Fruit fly (Drosophila melanogaster) whole organism, embryonic: Measurements from ENCODE around the gene CG5938.

Source experiments
- Abd-B ChIP-seq: fragments of 200-800 bp; sonication (Bioruptor generic); optimal IDR thresholded peaks from 2 replicates; lab custom pipeline; 2018; ENCODE audit warnings: missing biosample characterization, mild to moderate bottlenecking, missing genetic modification characterization, moderate library complexity
- Ada2b ChIP-seq: fragments of 200-800 bp; sonication (Bioruptor generic); IDR thresholded peaks from 2 replicates; pipeline ENCODE4 v1.3.6; 2022; ENCODE audit warnings: missing biosample characterization, missing genetic modification characterization
- Asciz ChIP-seq: fragments of 200-800 bp; sonication (Bioruptor generic); optimal IDR thresholded peaks from 2 replicates; lab custom pipeline; 2017; ENCODE audit warnings: missing biosample characterization, mild to moderate bottlenecking, missing genetic modification characterization, missing genetic modification reagents
- Atf6 ChIP-seq: fragments of 200-800 bp; sonication (Bioruptor generic); IDR thresholded peaks from 2 replicates; pipeline ENCODE4 v1.3.6; 2022; ENCODE audit warnings: missing biosample characterization, missing genetic modification characterization
- Awh ChIP-seq: fragments of 200-800 bp; sonication (Bioruptor generic); IDR thresholded peaks from 2 replicates; pipeline ENCODE4, ENCODE4 v1.3.6; 2022; ENCODE audit warnings: missing biosample characterization, missing genetic modification characterization
- CG10147 ChIP-seq: fragments of 200-800 bp; sonication (Bioruptor generic); optimal IDR thresholded peaks from 2 replicates; lab custom pipeline; 2019; ENCODE audit warnings: missing biosample characterization, mild to moderate bottlenecking, missing genetic modification characterization, moderate library complexity
- CG10654 ChIP-seq: fragments of 200-800 bp; sonication (Bioruptor generic); optimal IDR thresholded peaks from 2 replicates; lab custom pipeline; 2016; ENCODE audit warnings: missing biosample characterization, missing genetic modification characterization
- CG14965 ChIP-seq: fragments of 200-800 bp; sonication (Bioruptor generic); optimal IDR thresholded peaks from 2 replicates; lab custom pipeline; 2016; ENCODE audit warnings: missing biosample characterization, missing genetic modification characterization, borderline replicate concordance
- CG15514 ChIP-seq: fragments of 200-800 bp; sonication (Bioruptor generic); optimal IDR thresholded peaks from 3 replicates; lab custom pipeline; 2017; ENCODE audit warnings: missing biosample characterization, missing genetic modification characterization, mild to moderate bottlenecking, moderate library complexity, missing genetic modification reagents
- CG16863 ChIP-seq: fragments of 200-800 bp; sonication (Bioruptor generic); optimal IDR thresholded peaks from 3 replicates; lab custom pipeline; 2016; ENCODE audit warnings: missing biosample characterization, missing genetic modification characterization
- CG17568 ChIP-seq: fragments of 200-800 bp; sonication (Bioruptor generic); optimal IDR thresholded peaks from 2 replicates; lab custom pipeline; 2018; ENCODE audit warnings: missing biosample characterization, mild to moderate bottlenecking, missing genetic modification characterization, moderate library complexity
- CG31388 ChIP-seq: fragments of 200-800 bp; sonication (Bioruptor generic); optimal IDR thresholded peaks from 2 replicates; lab custom pipeline; 2016; ENCODE audit warnings: missing biosample characterization, missing genetic modification characterization
- CG3726 ChIP-seq: fragments of 200-800 bp; sonication (Bioruptor generic); IDR thresholded peaks from 3 replicates; pipeline ENCODE4, ENCODE4 v1.3.6; 2022; ENCODE audit warnings: missing biosample characterization, missing genetic modification characterization
- CG4282 ChIP-seq: fragments of 200-800 bp; sonication (Bioruptor generic); optimal IDR thresholded peaks from 2 replicates; lab custom pipeline; 2016; ENCODE audit warnings: missing biosample characterization, missing genetic modification characterization
- CG4424 ChIP-seq: fragments of 200-800 bp; sonication (Bioruptor generic); optimal IDR thresholded peaks from 3 replicates; lab custom pipeline; 2016; ENCODE audit warnings: missing biosample characterization, missing genetic modification characterization
- CG4617 ChIP-seq: fragments of 200-800 bp; sonication (Bioruptor generic); optimal IDR thresholded peaks from 3 replicates; lab custom pipeline; 2016; ENCODE audit warnings: missing biosample characterization, missing genetic modification characterization, borderline replicate concordance
- CG6272 ChIP-seq: fragments of 200-800 bp; sonication (Bioruptor generic); IDR thresholded peaks from 2 replicates; pipeline ENCODE4 v1.3.6; 2022; ENCODE audit warnings: missing biosample characterization, missing genetic modification characterization
- CG7372 ChIP-seq: fragments of 200-800 bp; sonication (Bioruptor generic); IDR thresholded peaks from 2 replicates; pipeline ENCODE4 v1.3.6; 2022; ENCODE audit warnings: missing biosample characterization, missing genetic modification characterization
- CG9932 ChIP-seq: fragments of 200-800 bp; sonication (Bioruptor generic); IDR thresholded peaks from 2 replicates; pipeline ENCODE4 v1.3.6; 2022; ENCODE audit warnings: missing biosample characterization, missing genetic modification characterization
- D19A ChIP-seq: fragments of 200-800 bp; optimal IDR thresholded peaks from 3 replicates; lab custom pipeline; 2019; ENCODE audit warnings: missing biosample characterization, mild to moderate bottlenecking, missing genetic modification characterization, moderate library complexity
- Dip3 ChIP-seq: fragments of 200-800 bp; sonication (Bioruptor generic); optimal IDR thresholded peaks from 3 replicates; lab custom pipeline; 2016; ENCODE audit warnings: missing biosample characterization, missing genetic modification characterization
- E2f2 ChIP-seq: fragments of 200-800 bp; sonication (Bioruptor generic); IDR thresholded peaks from 2 replicates; pipeline ENCODE4 v1.3.6; 2022; ENCODE audit warnings: missing biosample characterization, missing genetic modification characterization
- Gsc ChIP-seq: fragments of 200-800 bp; sonication (Bioruptor generic); IDR thresholded peaks from 2 replicates; pipeline ENCODE4 v1.3.6; 2022; ENCODE audit warnings: missing biosample characterization, missing genetic modification characterization
- HLH4C ChIP-seq: fragments of 200-800 bp; sonication (Bioruptor generic); IDR thresholded peaks from 3 replicates; pipeline ENCODE4 v1.3.6; 2022; ENCODE audit warnings: missing biosample characterization, missing genetic modification characterization; ENCODE audit not compliant: partially characterized antibody
- HLHmδ ChIP-seq: fragments of 200-800 bp; sonication (Bioruptor generic); optimal IDR thresholded peaks from 2 replicates; lab custom pipeline; 2018; ENCODE audit warnings: missing biosample characterization, mild to moderate bottlenecking, missing genetic modification characterization, moderate library complexity
- HmgD ChIP-seq: fragments of 200-800 bp; sonication (Bioruptor generic); optimal IDR thresholded peaks from 3 replicates; lab custom pipeline; 2016; ENCODE audit warnings: missing biosample characterization, missing genetic modification characterization
- Hr3 ChIP-seq: fragments of 200-800 bp; sonication (Bioruptor generic); optimal IDR thresholded peaks from 3 replicates; lab custom pipeline; 2016; ENCODE audit warnings: missing biosample characterization, missing genetic modification characterization
- PHDP ChIP-seq: fragments of 200-800 bp; sonication (Bioruptor generic); optimal IDR thresholded peaks from 3 replicates; lab custom pipeline; 2018; ENCODE audit warnings: missing biosample characterization, mild to moderate bottlenecking, missing genetic modification characterization, moderate library complexity
- Six4 ChIP-seq: fragments of 200-800 bp; sonication (Bioruptor generic); optimal IDR thresholded peaks from 2 replicates; lab custom pipeline; 2016; ENCODE audit warnings: missing biosample characterization, missing genetic modification characterization
- cad ChIP-seq: fragments of >200 bp; optimal IDR thresholded peaks from 2 replicates; lab custom pipeline; 2017; ENCODE audit warnings: missing biosample characterization, missing genetic modification characterization
- cg ChIP-seq: fragments of 200-800 bp; sonication (Bioruptor generic); optimal IDR thresholded peaks from 3 replicates; lab custom pipeline; 2019; ENCODE audit warnings: missing biosample characterization, mild to moderate bottlenecking, missing genetic modification characterization, moderate library complexity
- chn ChIP-seq: fragments of 200-800 bp; sonication (Bioruptor generic); optimal IDR thresholded peaks from 2 replicates; lab custom pipeline; 2016; ENCODE audit warnings: missing biosample characterization, missing genetic modification characterization
- crc ChIP-seq: fragments of 200-800 bp; sonication (Bioruptor generic); optimal IDR thresholded peaks from 2 replicates; lab custom pipeline; 2016; ENCODE audit warnings: missing biosample characterization, missing genetic modification characterization
- croc ChIP-seq: fragments of 200-800 bp; sonication (Bioruptor generic); conservative IDR thresholded peaks from 3 replicates; pipeline ENCODE4 v1.3.6; 2022; ENCODE audit warnings: missing biosample characterization, missing genetic modification characterization
- crol ChIP-seq: fragments of 200-800 bp; sonication (Bioruptor generic); IDR thresholded peaks from 2 replicates; pipeline ENCODE4 v1.3.6; 2022; ENCODE audit warnings: missing biosample characterization, missing genetic modification characterization
- dan ChIP-seq: fragments of 200-800 bp; sonication (Bioruptor generic); IDR thresholded peaks from 2 replicates; pipeline ENCODE4 v1.3.6; 2022; ENCODE audit warnings: missing biosample characterization, missing genetic modification characterization
- dmrt11E ChIP-seq: fragments of 200-800 bp; sonication (Bioruptor generic); optimal IDR thresholded peaks from 3 replicates; lab custom pipeline; 2018; ENCODE audit warnings: missing biosample characterization, mild to moderate bottlenecking, missing genetic modification characterization, moderate library complexity
- emc ChIP-seq: fragments of 200-800 bp; sonication (Bioruptor generic); optimal IDR thresholded peaks from 2 replicates; lab custom pipeline; 2016; ENCODE audit warnings: missing biosample characterization, missing genetic modification characterization
- gce ChIP-seq: fragments of 200-800 bp; sonication (Bioruptor generic); IDR thresholded peaks from 3 replicates; pipeline ENCODE4 v1.3.6; 2022; ENCODE audit warnings: missing biosample characterization, missing genetic modification characterization
- grn ChIP-seq: fragments of 200-800 bp; sonication (Bioruptor generic); optimal IDR thresholded peaks from 3 replicates; lab custom pipeline; 2017; ENCODE audit warnings: missing biosample characterization, missing genetic modification characterization
- kah ChIP-seq: fragments of 200-800 bp; sonication (Bioruptor generic); optimal IDR thresholded peaks from 2 replicates; lab custom pipeline; 2018; ENCODE audit warnings: missing biosample characterization, mild to moderate bottlenecking, missing genetic modification characterization
- lbe ChIP-seq: fragments of 200-800 bp; sonication (Bioruptor generic); optimal IDR thresholded peaks from 2 replicates; lab custom pipeline; 2016; ENCODE audit warnings: missing biosample characterization, mild to moderate bottlenecking, missing genetic modification characterization
- onecut ChIP-seq: fragments of 200-800 bp; sonication (Bioruptor generic); IDR thresholded peaks from 2 replicates; pipeline ENCODE4 v1.3.6; 2022; ENCODE audit warnings: missing biosample characterization, missing genetic modification characterization
- org-1 ChIP-seq: fragments of 200-800 bp; sonication (Bioruptor generic); optimal IDR thresholded peaks from 2 replicates; lab custom pipeline; 2017; ENCODE audit warnings: missing biosample characterization, missing genetic modification characterization
- rib ChIP-seq: fragments of 200-800 bp; sonication (Bioruptor generic); IDR thresholded peaks from 2 replicates; pipeline ENCODE4 v1.3.6; 2022; ENCODE audit warnings: missing biosample characterization, missing genetic modification characterization
- row ChIP-seq: fragments of 200-800 bp; sonication (Bioruptor generic); IDR thresholded peaks from 3 replicates; pipeline ENCODE4 v1.3.6; 2022; ENCODE audit warnings: missing biosample characterization, missing genetic modification characterization
- sqz ChIP-seq: fragments of 200-800 bp; sonication (Bioruptor generic); optimal IDR thresholded peaks from 3 replicates; lab custom pipeline; 2018; ENCODE audit warnings: missing biosample characterization, mild to moderate bottlenecking, missing genetic modification characterization
- trem ChIP-seq: fragments of 200-800 bp; optimal IDR thresholded peaks from 3 replicates; lab custom pipeline; 2019; ENCODE audit warnings: missing biosample characterization, mild to moderate bottlenecking, missing genetic modification characterization, moderate library complexity
- zf30C ChIP-seq: fragments of 200-800 bp; sonication (Bioruptor generic); optimal IDR thresholded peaks from 3 replicates; lab custom pipeline; 2018; ENCODE audit warnings: missing biosample characterization, mild to moderate bottlenecking, missing genetic modification characterization
- zfh2 ChIP-seq: fragments of 200-800 bp; sonication (Bioruptor generic); optimal IDR thresholded peaks from 2 replicates; lab custom pipeline; 2016; ENCODE audit warnings: missing biosample characterization, missing genetic modification characterization

Gene CG5938

dm6 chr3R:27281022-27281810, 6.6 kb downstream of the CG5938 start (continued):
- TF ChIP-seq CG4424 (GFP tag; lab: Kevin White, UChicago) (peak; percentile 94), Hr3 (GFP tag; lab: Kevin White, UChicago) (peak; percentile 89), D19A (tag; lab: Kevin White, UChicago) (peak; percentile 87), crc (GFP tag; lab: Kevin White, UChicago) (peak; percentile 90), Dip3 (GFP tag; lab: Kevin White, UChicago) (peak; percentile 94), cad (GFP tag; lab: Kevin White, UChicago) (no peak), CG15514 (GFP tag; lab: Kevin White, UChicago) (peak; percentile 93), trem (tag; lab: Kevin White, UChicago) (peak; percentile 89), zfh2 (GFP tag; lab: Kevin White, UChicago) (peak; percentile 96), CG4282 (GFP tag; lab: Kevin White, UChicago) (peak; percentile 92), crol (peak; percentile 99), CG9932 (GFP tag; lab: Robert Waterston, UW) (peak; percentile 97), HLHmδ (GFP tag; lab: Kevin White, UChicago) (peak; percentile 8), Asciz (GFP tag; lab: Kevin White, UChicago) (peak; percentile 92), Six4 (GFP tag; lab: Kevin White, UChicago) (peak; percentile 92), gce (GFP tag; lab: Robert Waterston, UW) (peak; percentile 96), croc (GFP tag; lab: Robert Waterston, UW) (peak; percentile 89), Atf6 (peak; percentile 96), CG10147 (peak; percentile 89), org-1 (peak; percentile 97), HmgD (GFP tag; lab: Kevin White, UChicago) (peak; percentile 90), Ada2b (peak; percentile 98), onecut (GFP tag; lab: Robert Waterston, UW) (peak; percentile 93), grn (GFP tag; lab: Kevin White, UChicago) (peak; percentile 76), kah (GFP tag; lab: Kevin White, UChicago) (peak; percentile 70), HLH4C (peak; percentile 62; the same call in 2 of the 3 replicates), CG4617 (GFP tag; lab: Kevin White, UChicago) (peak; percentile 92), lbe (GFP tag; lab: Kevin White, UChicago) (peak; percentile 89), sqz (GFP tag; lab: Kevin White, UChicago) (peak; percentile 75), cg (GFP tag; lab: Kevin White, UChicago) (peak; percentile 94), dmrt11E (tag; lab: Kevin White, UChicago) (peak; percentile 88), CG14965 (peak; percentile 68), CG31388 (GFP tag; lab: Kevin White, UChicago) (peak; percentile 80), CG10654 (GFP tag; lab: Kevin White, UChicago) (peak; percentile 92), CG6272 (GFP tag; lab: Robert Waterston, UW) (peak; percentile 92), Abd-B (GFP tag; lab: Kevin White, UChicago) (peak; percentile 90), CG7372 (peak; percentile 95), rib (GFP tag; lab: Robert Waterston, UW) (peak; percentile 96), emc (GFP tag; lab: Kevin White, UChicago) (peak; percentile 91), row (peak; percentile 97), CG17568 (GFP tag; lab: Kevin White, UChicago) (peak; percentile 90), E2f2 (GFP tag; lab: Robert Waterston, UW) (peak; percentile 84), Awh (peak; percentile 96), PHDP (tag; lab: Kevin White, UChicago) (peak; percentile 97), Gsc (GFP tag; lab: Robert Waterston, UW) (peak; percentile 84), dan (GFP tag; lab: Robert Waterston, UW) (no peak; the same call in 1 of the 2 replicates), CG3726 (GFP tag; lab: Robert Waterston, UW) (peak; percentile 96), chn (GFP tag; lab: Kevin White, UChicago) (peak; percentile 97), zf30C (GFP tag; lab: Kevin White, UChicago) (no peak), CG16863 (peak; percentile 94)
